Fruit fly (Drosophila melanogaster) whole organism, wandering third instar larva: ENCODE measurements around the gene Tmem43.

Experiments
- CG9705 ChIP-seq: fragments of 200-800 bp; sonication (Bioruptor generic); optimal IDR thresholded peaks from 2 replicates; lab custom pipeline; 2018; ENCODE audit warnings: missing biosample characterization, mild to moderate bottlenecking, missing genetic modification characterization
- CrebA ChIP-seq: fragments of 200-800 bp; sonication (Bioruptor generic); optimal IDR thresholded peaks from 2 replicates; lab custom pipeline; 2016; ENCODE audit warnings: missing biosample characterization, mild to moderate bottlenecking, missing genetic modification characterization, borderline replicate concordance
- Dfd ChIP-seq: fragments of >200 bp; optimal IDR thresholded peaks from 2 replicates; lab custom pipeline; 2017; ENCODE audit warnings: missing biosample characterization, missing genetic modification characterization
- Hnf4 ChIP-seq: fragments of 200-800 bp; sonication (Bioruptor generic); optimal IDR thresholded peaks from 2 replicates; lab custom pipeline; 2016; ENCODE audit warnings: missing biosample characterization, mild to moderate bottlenecking, missing genetic modification characterization
- Jra ChIP-seq: sonication (Bioruptor generic); optimal IDR thresholded peaks from 2 replicates; lab custom pipeline; 2016; ENCODE audit warnings: missing biosample characterization, missing genetic modification characterization
- br ChIP-seq: fragments of 200-800 bp; sonication (Bioruptor generic); optimal IDR thresholded peaks from 2 replicates; lab custom pipeline; 2016; ENCODE audit warnings: missing biosample characterization, missing genetic modification characterization
- dl ChIP-seq, 2 experiments: fragments of 175-275, 200-275 bp in 1 of 2; fragments of 200-275 bp in 1 of 2; sonication (Bioruptor generic); optimal IDR thresholded peaks; lab custom pipeline; 2018; ENCODE audit warnings: mild to moderate bottlenecking in 2 of 2, missing biosample characterization in 2 of 2, missing genetic modification characterization in 2 of 2, moderate library complexity in 2 of 2; ENCODE audit not compliant: partially characterized antibody in 2 of 2, insufficient read depth in 1 of 2
- h ChIP-seq: fragments of 200-800 bp; sonication (Bioruptor generic); optimal IDR thresholded peaks from 3 replicates; lab custom pipeline; 2016; ENCODE audit warnings: missing biosample characterization, mild to moderate bottlenecking, missing genetic modification characterization
- pan ChIP-seq: fragments of >200 bp; optimal IDR thresholded peaks from 2 replicates; lab custom pipeline; 2017
- psq ChIP-seq: fragments of 200-800 bp; sonication (Bioruptor generic); optimal IDR thresholded peaks from 3 replicates; lab custom pipeline; 2017; ENCODE audit warnings: missing biosample characterization, mild to moderate bottlenecking, missing genetic modification characterization, moderate library complexity

DNA sequence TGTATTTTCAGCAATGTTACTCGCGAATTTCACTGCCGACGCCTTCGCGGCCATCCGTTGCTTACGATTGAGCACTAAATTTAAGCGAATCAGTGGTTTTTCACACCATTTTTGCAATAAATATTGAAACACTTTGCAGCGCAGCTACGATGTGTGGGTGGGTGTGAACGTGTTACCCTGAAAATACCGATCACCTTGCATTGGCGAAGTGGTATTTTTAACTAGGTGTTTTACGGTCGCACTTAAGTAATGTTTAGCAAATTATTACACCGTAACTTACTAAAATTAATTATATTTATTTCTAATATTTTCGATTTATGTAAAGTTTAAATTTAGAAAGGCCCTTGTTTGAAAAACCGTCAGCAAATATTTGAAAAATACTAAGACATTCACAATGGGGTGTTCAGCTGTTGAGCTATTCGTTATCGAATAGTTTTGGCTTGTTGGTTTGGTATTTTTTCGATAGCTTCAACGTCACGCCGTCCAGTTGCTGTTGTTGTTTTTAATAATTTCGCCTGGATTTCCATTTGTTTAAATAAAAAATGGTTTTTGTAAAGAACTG, 21.1 kb upstream of the Tmem43 start, which contains the start of the genes syd and Srp9:
- TF ChIP-seq Dfd (no peak), Jra (GFP tag; lab: Kevin White, UChicago) (no peak), psq (GFP tag; lab: Kevin White, UChicago) (peak; percentile 63), br (no peak), pan (lab: Kevin White, UChicago) (no peak), dl (GFP tag; optimal IDR thresholded peaks at IDR 0.05; lab: Kevin White, UChicago; ENCODE audit: insufficient read depth in 1 of 2, partially characterized antibody in 2 of 2) (no peak), h (GFP tag; lab: Kevin White, UChicago) (no peak), CrebA (GFP tag; lab: Kevin White, UChicago) (no peak), CG9705 (GFP tag; lab: Kevin White, UChicago) (no peak), Hnf4 (GFP tag; lab: Kevin White, UChicago) (no peak)
